Fruit fly (Drosophila melanogaster) whole organism, prepupa: ENCODE data around the gene CG13088.
A peak's percentile ranks its signal among the peaks of the same experiment; 100 is the strongest.

Experiments used
- CG10631 ChIP-seq: fragments of 200-800 bp; sonication (Bioruptor generic); optimal IDR thresholded peaks from 2 replicates; lab custom pipeline; 2016; ENCODE audit warnings: missing biosample characterization, missing genetic modification characterization
- CG10669 ChIP-seq: fragments of 200-800 bp; sonication (Bioruptor generic); optimal IDR thresholded peaks from 3 replicates; lab custom pipeline; 2018; ENCODE audit warnings: missing biosample characterization, mild to moderate bottlenecking, missing genetic modification characterization, moderate library complexity
- CG11294 ChIP-seq: fragments of 200-800 bp; sonication (Bioruptor generic); IDR thresholded peaks from 2 replicates; pipeline ENCODE4 v1.3.6; 2022; ENCODE audit warnings: missing biosample characterization, missing genetic modification characterization
- CG11762 ChIP-seq: fragments of 200-800 bp; sonication (Bioruptor generic); optimal IDR thresholded peaks from 3 replicates; lab custom pipeline; 2016; ENCODE audit warnings: missing biosample characterization, missing genetic modification characterization; ENCODE audit not compliant: insufficient read depth
- CG1621 ChIP-seq: fragments of 200-800 bp; sonication (Bioruptor generic); optimal IDR thresholded peaks from 3 replicates; lab custom pipeline; 2018; ENCODE audit warnings: missing biosample characterization, mild to moderate bottlenecking, missing genetic modification characterization
- CG3032 ChIP-seq: fragments of 200-800 bp; optimal IDR thresholded peaks from 2 replicates; lab custom pipeline; 2019; ENCODE audit warnings: missing biosample characterization, mild to moderate bottlenecking, missing genetic modification characterization, moderate library complexity
- CG31627 ChIP-seq: fragments of 200-800 bp; sonication (Bioruptor generic); optimal IDR thresholded peaks from 3 replicates; lab custom pipeline; 2016; ENCODE audit warnings: missing biosample characterization, missing genetic modification characterization
- CG34406 ChIP-seq: fragments of 200-800 bp; sonication (Bioruptor generic); optimal IDR thresholded peaks from 3 replicates; lab custom pipeline; 2016; ENCODE audit warnings: missing biosample characterization, missing genetic modification characterization
- CG3919 ChIP-seq: fragments of 200-800 bp; sonication (Bioruptor generic); optimal IDR thresholded peaks from 3 replicates; lab custom pipeline; 2016; ENCODE audit warnings: missing biosample characterization, missing genetic modification characterization
- CG6276 ChIP-seq: fragments of 200-800 bp; sonication (Bioruptor generic); optimal IDR thresholded peaks from 2 replicates; lab custom pipeline; 2017; ENCODE audit warnings: missing biosample characterization, mild to moderate bottlenecking, missing genetic modification characterization
- CG6792 ChIP-seq: fragments of 200-800 bp; sonication (Bioruptor generic); optimal IDR thresholded peaks from 3 replicates; lab custom pipeline; 2016; ENCODE audit warnings: missing biosample characterization, missing genetic modification characterization
- CG6808 ChIP-seq: fragments of 200-800 bp; sonication (Bioruptor generic); optimal IDR thresholded peaks from 3 replicates; lab custom pipeline; 2017; ENCODE audit warnings: missing biosample characterization, missing genetic modification characterization, mild to moderate bottlenecking, moderate library complexity, missing genetic modification reagents
- CG6854 ChIP-seq: fragments of 200-800 bp; sonication (Bioruptor generic); optimal IDR thresholded peaks from 2 replicates; lab custom pipeline; 2017; ENCODE audit warnings: missing biosample characterization, mild to moderate bottlenecking, missing genetic modification characterization
- CG7368 ChIP-seq: fragments of 200-800 bp; sonication (Bioruptor generic); optimal IDR thresholded peaks from 3 replicates; lab custom pipeline; 2016; ENCODE audit warnings: missing biosample characterization, missing genetic modification characterization
- CG8119 ChIP-seq: fragments of 200-800 bp; sonication (Bioruptor generic); IDR thresholded peaks from 3 replicates; pipeline ENCODE4 v1.3.6; 2022; ENCODE audit warnings: missing biosample characterization, missing genetic modification characterization
- CG8319 ChIP-seq: fragments of 200-800 bp; sonication (Bioruptor generic); optimal IDR thresholded peaks from 3 replicates; lab custom pipeline; 2016; ENCODE audit warnings: missing biosample characterization, missing genetic modification characterization
- CG8632 ChIP-seq: fragments of 200-800 bp; sonication (Bioruptor generic); optimal IDR thresholded peaks from 3 replicates; lab custom pipeline; 2016; ENCODE audit warnings: missing biosample characterization, missing genetic modification characterization
- CG9139 ChIP-seq: fragments of 200-800 bp; sonication (Bioruptor generic); optimal IDR thresholded peaks from 3 replicates; lab custom pipeline; 2017; ENCODE audit warnings: missing biosample characterization, mild to moderate bottlenecking, missing genetic modification characterization
- Eip75B ChIP-seq: fragments of 200-800 bp; sonication (Bioruptor generic); optimal IDR thresholded peaks from 3 replicates; lab custom pipeline; 2016; ENCODE audit warnings: missing biosample characterization, missing genetic modification characterization
- Eip78C ChIP-seq: fragments of 200-800 bp; sonication (Bioruptor generic); peaks from one replicate; lab custom pipeline; 2016; ENCODE audit warnings: missing biosample characterization, missing genetic modification characterization
- Eip93F ChIP-seq: fragments of 200-800 bp; sonication (Bioruptor generic); optimal IDR thresholded peaks from 2 replicates; lab custom pipeline; 2016; ENCODE audit warnings: missing biosample characterization, mild to moderate bottlenecking, missing genetic modification characterization
- Ets21C ChIP-seq: fragments of 200-800 bp; sonication (Bioruptor generic); optimal IDR thresholded peaks from 3 replicates; lab custom pipeline; 2016; ENCODE audit warnings: missing biosample characterization, missing genetic modification characterization
- Ets96B ChIP-seq: fragments of 200-800 bp; optimal IDR thresholded peaks from 2 replicates; lab custom pipeline; 2019; ENCODE audit warnings: missing biosample characterization, mild to moderate bottlenecking, missing genetic modification characterization, moderate library complexity
- Gug ChIP-seq: fragments of 200-800 bp; sonication (Bioruptor generic); IDR thresholded peaks from 2 replicates; pipeline ENCODE4 v1.3.6; 2022; ENCODE audit warnings: missing biosample characterization, missing genetic modification characterization
- Hr4 ChIP-seq: fragments of 200-800 bp; sonication (Bioruptor generic); optimal IDR thresholded peaks from 3 replicates; lab custom pipeline; 2016; ENCODE audit warnings: missing biosample characterization, missing genetic modification characterization
- Lpt ChIP-seq: fragments of 200-800 bp; sonication (Bioruptor generic); optimal IDR thresholded peaks from 3 replicates; lab custom pipeline; 2016; ENCODE audit warnings: missing biosample characterization, missing genetic modification characterization
- Met ChIP-seq: fragments of 200-800 bp; sonication (Bioruptor generic); optimal IDR thresholded peaks from 3 replicates; lab custom pipeline; 2016; ENCODE audit warnings: missing biosample characterization, missing genetic modification characterization
- Smox ChIP-seq: fragments of 200-800 bp; sonication (Bioruptor generic); optimal IDR thresholded peaks from 3 replicates; lab custom pipeline; 2016; ENCODE audit warnings: missing biosample characterization, missing genetic modification characterization
- Sox102F ChIP-seq: fragments of 200-800 bp; sonication (Bioruptor generic); optimal IDR thresholded peaks from 2 replicates; lab custom pipeline; 2016; ENCODE audit warnings: missing biosample characterization, mild to moderate bottlenecking, missing genetic modification characterization
- Sox14 ChIP-seq: fragments of 200-800 bp; sonication (Bioruptor generic); optimal IDR thresholded peaks from 3 replicates; lab custom pipeline; 2016; ENCODE audit warnings: missing biosample characterization, missing genetic modification characterization
- Sox15 ChIP-seq: fragments of 200-800 bp; sonication (Bioruptor generic); optimal IDR thresholded peaks from 3 replicates; lab custom pipeline; 2016; ENCODE audit warnings: missing biosample characterization, missing genetic modification characterization
- achi ChIP-seq: fragments of 200-800 bp; sonication (Bioruptor generic); optimal IDR thresholded peaks from 3 replicates; lab custom pipeline; 2016; ENCODE audit warnings: missing biosample characterization, missing genetic modification characterization
- acj6 ChIP-seq: fragments of 200-800 bp; sonication (Bioruptor generic); optimal IDR thresholded peaks from 3 replicates; lab custom pipeline; 2016; ENCODE audit warnings: missing biosample characterization, missing genetic modification characterization
- cyc ChIP-seq: fragments of 200-800 bp; sonication (Bioruptor generic); optimal IDR thresholded peaks from 3 replicates; lab custom pipeline; 2016; ENCODE audit warnings: missing biosample characterization, missing genetic modification characterization
- dac ChIP-seq: fragments of 200-800 bp; sonication (Bioruptor generic); optimal IDR thresholded peaks from 2 replicates; lab custom pipeline; 2017; ENCODE audit warnings: missing biosample characterization, mild to moderate bottlenecking, missing genetic modification characterization
- eg ChIP-seq: fragments of 200-800 bp; sonication (Bioruptor generic); IDR thresholded peaks from 3 replicates; pipeline ENCODE4 v1.3.6; 2022; ENCODE audit warnings: missing biosample characterization, missing genetic modification characterization
- esn ChIP-seq: fragments of 200-800 bp; sonication (Bioruptor generic); optimal IDR thresholded peaks from 2 replicates; lab custom pipeline; 2016; ENCODE audit warnings: missing biosample characterization, mild to moderate bottlenecking, missing genetic modification characterization, moderate library complexity
- fd59A ChIP-seq: fragments of 200-800 bp; sonication (Bioruptor generic); optimal IDR thresholded peaks from 2 replicates; lab custom pipeline; 2017; ENCODE audit warnings: missing biosample characterization, mild to moderate bottlenecking, missing genetic modification characterization, missing genetic modification reagents
- fkh ChIP-seq: fragments of 200-800 bp; sonication (Bioruptor generic); optimal IDR thresholded peaks from 3 replicates; lab custom pipeline; 2017; ENCODE audit warnings: missing biosample characterization, mild to moderate bottlenecking, missing genetic modification characterization, moderate library complexity
- lz ChIP-seq: fragments of 200-800 bp; sonication (Bioruptor generic); optimal IDR thresholded peaks from 3 replicates; lab custom pipeline; 2016; ENCODE audit warnings: missing biosample characterization, missing genetic modification characterization
- net ChIP-seq: fragments of 200-800 bp; sonication (Bioruptor generic); optimal IDR thresholded peaks from 3 replicates; lab custom pipeline; 2016; ENCODE audit warnings: missing biosample characterization, missing genetic modification characterization
- salr ChIP-seq, 2 experiments: fragments of 200-800 bp; sonication (Bioruptor generic); optimal IDR thresholded peaks; 3 replicates each; lab custom pipeline; 2016 to 2018; ENCODE audit warnings: missing biosample characterization in 2 of 2, missing genetic modification characterization in 2 of 2, mild to moderate bottlenecking in 1 of 2
- ss ChIP-seq, 2 experiments: fragments of 200-800 bp; sonication (Bioruptor generic); optimal IDR thresholded peaks; 2 replicates in 1 of 2; 3 replicates in 1 of 2; lab custom pipeline; 2017 to 2018; ENCODE audit warnings: mild to moderate bottlenecking in 2 of 2, missing biosample characterization in 2 of 2, missing genetic modification characterization in 2 of 2, moderate library complexity in 1 of 2
- svp ChIP-seq: fragments of 200-800 bp; sonication (Bioruptor generic); peaks from one replicate; lab custom pipeline; 2016; ENCODE audit warnings: missing biosample characterization, missing genetic modification characterization
- vri ChIP-seq: fragments of 200-800 bp; sonication (Bioruptor generic); optimal IDR thresholded peaks from 3 replicates; lab custom pipeline; 2016; ENCODE audit warnings: missing biosample characterization, mild to moderate bottlenecking, missing genetic modification characterization

Gene CG13088

DNA sequence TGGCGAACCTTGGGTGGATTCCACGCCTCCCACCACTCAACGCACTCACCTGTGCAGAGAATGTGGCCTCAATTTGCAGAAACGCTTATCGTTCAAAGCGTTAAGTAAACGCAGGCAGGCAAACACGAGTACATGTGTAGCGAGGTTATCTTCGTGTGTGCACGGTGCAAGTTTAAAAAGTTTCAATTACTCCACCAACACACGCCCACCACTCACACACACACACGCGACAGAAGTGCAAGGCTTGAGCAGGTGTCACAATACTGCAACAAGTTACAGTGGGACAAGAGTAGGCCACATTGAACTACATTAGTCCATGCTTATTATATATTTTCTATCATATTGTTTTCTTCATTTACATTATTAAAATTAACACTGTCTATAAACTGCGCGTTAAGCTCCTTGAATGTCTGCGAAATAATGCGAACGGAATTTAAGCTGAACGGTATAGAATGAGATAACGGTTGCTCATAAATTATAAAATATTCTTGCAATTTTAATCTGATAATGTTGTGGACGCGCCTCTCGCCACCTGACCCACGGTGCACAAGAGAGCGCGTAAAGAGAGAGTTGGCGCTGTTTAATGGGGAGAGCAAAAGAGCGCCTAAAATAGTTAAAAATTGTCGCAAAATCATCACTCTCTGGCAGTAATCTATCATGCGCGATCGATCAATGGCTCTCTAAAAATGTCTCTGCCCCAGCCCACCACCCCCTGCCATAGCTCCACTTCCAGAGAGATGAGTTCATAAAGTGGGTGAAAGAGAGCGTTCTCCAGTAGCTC is 45.9 kb downstream of the CG13088 start (continued):
- TF ChIP-seq CG10631 (GFP tag; lab: Kevin White, UChicago), result peak; percentile 96
- TF ChIP-seq cyc, result peak; percentile 94
- peak; percentile 98 for TF ChIP-seq acj6
- TF ChIP-seq CG6276 (GFP tag; lab: Kevin White, UChicago), result peak; percentile 99
- peak; percentile 96 for TF ChIP-seq CG11294 (GFP tag; lab: Robert Waterston, UW)
- TF ChIP-seq Ets21C (GFP tag; lab: Kevin White, UChicago), result peak; percentile 96
- TF ChIP-seq fkh (GFP tag; lab: Kevin White, UChicago), result peak; percentile 89
- TF ChIP-seq CG9139 (GFP tag; lab: Kevin White, UChicago), result peak; percentile 91
- TF ChIP-seq Lpt, result peak; percentile 98
- TF ChIP-seq Met (GFP tag; lab: Kevin White, UChicago), result peak; percentile 98

DNA sequence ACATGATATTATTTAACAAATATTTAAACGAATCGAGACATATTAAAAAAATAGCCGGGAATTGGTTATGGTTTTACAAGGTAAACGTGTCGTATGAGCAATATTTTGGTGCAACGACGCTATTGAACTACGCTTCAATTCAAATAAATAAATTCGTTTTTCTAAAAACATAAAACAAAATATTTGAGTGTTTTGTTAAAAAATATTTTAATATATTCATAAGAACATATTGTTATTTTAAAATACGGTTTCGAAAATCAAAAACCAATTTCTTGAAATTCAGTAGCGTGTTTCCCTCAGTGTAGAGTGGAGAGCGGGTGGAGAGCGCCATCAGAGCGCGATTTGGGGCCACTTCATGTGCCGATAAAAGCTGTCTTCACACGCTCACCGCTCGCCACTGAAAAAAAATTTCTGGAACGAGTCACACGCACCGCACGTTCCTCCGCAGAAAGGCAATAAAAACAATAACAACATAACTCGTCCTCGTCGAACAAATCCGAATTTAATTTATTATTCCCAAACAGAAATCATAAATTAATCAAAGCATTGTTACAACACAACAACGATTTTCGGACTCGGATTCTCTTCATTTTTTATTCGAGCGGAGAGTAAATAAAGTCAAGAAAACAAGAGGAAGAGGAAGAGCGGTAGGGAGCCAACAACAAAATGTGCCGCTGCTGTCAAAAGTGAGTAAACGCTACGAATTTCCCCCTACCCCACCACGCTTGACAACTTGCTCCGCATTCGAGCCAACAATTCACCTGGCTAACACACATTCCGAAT is 46.8 kb downstream of the CG13088 start:
- TF ChIP-seq Lpt (peak; percentile 72), Sox14 (peak; percentile 61), Eip78C (GFP tag; lab: Kevin White, UChicago) (peak; percentile 93), Sox15 (GFP tag; lab: Kevin White, UChicago) (peak; percentile 90), CG11294 (GFP tag; lab: Robert Waterston, UW) (peak; percentile 51), CG3032 (tag; lab: Kevin White, UChicago) (peak; percentile 94), Ets21C (GFP tag; lab: Kevin White, UChicago) (peak; percentile 51), CG3919 (GFP tag; lab: Kevin White, UChicago) (peak; percentile 92), CG6276 (GFP tag; lab: Kevin White, UChicago) (peak; percentile 94), Met (GFP tag; lab: Kevin White, UChicago) (peak; percentile 81), Eip93F (GFP tag; lab: Kevin White, UChicago) (peak; percentile 84), CG6854 (GFP tag; lab: Kevin White, UChicago) (peak; percentile 86), cyc (peak; percentile 69), achi (peak; percentile 91), fd59A (GFP tag; lab: Kevin White, UChicago) (peak; percentile 80), Eip75B (GFP tag; lab: Kevin White, UChicago) (peak; percentile 83), eg (peak; percentile 83), vri (peak; percentile 71), CG10669 (GFP tag; lab: Kevin White, UChicago) (peak; percentile 91), fkh (GFP tag; lab: Kevin White, UChicago) (peak; percentile 40), CG1621 (tag; lab: Kevin White, UChicago) (peak; percentile 36), svp (GFP tag; lab: Kevin White, UChicago) (peak; percentile 82), CG6792 (GFP tag; lab: Kevin White, UChicago) (peak; percentile 90), CG8632 (GFP tag; lab: Kevin White, UChicago) (peak; percentile 89), CG34406 (GFP tag; lab: Kevin White, UChicago) (peak; percentile 93), CG8119 (GFP tag; lab: Robert Waterston, UW) (peak; percentile 87; the same call in 2 of the 3 replicates), Ets96B (peak; percentile 89), dac (peak; percentile 83), acj6 (peak; percentile 92), Gug (GFP tag; lab: Robert Waterston, UW) (peak; percentile 85; the same call in 1 of the 2 replicates), Smox (GFP tag; lab: Kevin White, UChicago) (peak; percentile 80), salr (GFP tag; optimal IDR thresholded peaks at IDR 0.05; lab: Kevin White, UChicago) (peak; percentile 53 to 95), lz (peak; percentile 84), net (peak; percentile 86), esn (GFP tag; lab: Kevin White, UChicago) (peak; percentile 92), CG11762 (peak; percentile 87), CG6808 (GFP tag; lab: Kevin White, UChicago) (peak; percentile 87), Hr4 (GFP tag; lab: Kevin White, UChicago) (peak; percentile 88), Sox102F (peak; percentile 83), CG8319 (GFP tag; lab: Kevin White, UChicago) (peak; percentile 79), CG31627 (peak; percentile 74), CG7368 (peak; percentile 59), ss (GFP tag; optimal IDR thresholded peaks at IDR 0.05; lab: Kevin White, UChicago) (peak; percentile 81 to 90)
